Fruit fly (Drosophila melanogaster) whole organism: ENCODE data around the gene PH4alphaEFB.

Experiments
- CG8478 ChIP-seq: fragments of >200 bp; optimal IDR thresholded peaks from 2 replicates; lab custom pipeline; 2018; ENCODE audit warnings: inconsistent platforms
- Dll ChIP-seq: fragments of >200 bp; optimal IDR thresholded peaks from 2 replicates; lab custom pipeline; 2017
- EcR ChIP-seq, 2 experiments: fragments of >200 bp; optimal IDR thresholded peaks; 2 replicates each; lab custom pipeline; 2017; ENCODE audit warnings: missing biosample characterization in 2 of 2, missing genetic modification characterization in 2 of 2, missing genetic modification reagents in 2 of 2
- pan ChIP-seq: fragments of >200 bp; optimal IDR thresholded peaks from 2 replicates; lab custom pipeline; 2017
- psq ChIP-seq: fragments of >200 bp; optimal IDR thresholded peaks from 2 replicates; lab custom pipeline; 2017
- usp ChIP-seq: fragments of >200 bp; optimal IDR thresholded peaks from 2 replicates; lab custom pipeline; 2017; ENCODE audit warnings: missing biosample characterization, missing genetic modification characterization, mixed read lengths

Gene PH4alphaEFB

DNA sequence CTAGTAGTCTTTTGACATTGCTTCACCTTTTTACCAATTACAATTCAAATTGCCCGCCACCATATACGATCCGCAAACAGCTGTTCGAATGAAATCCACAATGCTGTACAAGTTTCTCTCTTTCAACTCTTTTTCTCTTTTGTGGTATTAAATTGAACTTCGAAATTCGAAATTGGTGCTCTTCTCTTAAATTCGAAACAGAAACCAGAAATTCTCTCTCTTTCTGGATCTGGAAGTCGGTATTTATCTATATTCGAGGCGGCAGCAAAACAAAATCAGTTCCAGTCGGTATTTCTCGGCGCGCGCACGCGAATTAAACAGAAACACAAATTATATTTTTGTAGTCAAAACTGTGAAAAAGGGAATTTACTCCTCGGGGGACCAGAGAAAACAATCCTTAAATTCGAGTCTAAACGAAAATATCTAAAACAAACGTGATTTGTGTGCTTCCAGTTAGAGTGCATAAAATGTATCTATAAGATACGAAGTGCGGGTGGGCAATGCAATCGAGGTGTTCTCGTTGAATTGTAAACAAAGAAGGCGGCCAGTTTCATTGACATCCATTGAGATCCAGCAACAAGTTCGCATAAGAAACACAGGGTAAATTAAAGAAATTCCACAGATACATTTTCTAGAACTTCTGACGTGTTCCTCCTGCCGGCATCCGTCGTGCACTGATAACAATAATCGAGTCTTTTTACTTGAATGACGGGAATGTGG is at the start of gene PH4alphaEFB:
TSS of gene PH4alphaEFB (plus strand) at position 276 of the 720 bp plus-strand sequence.
- no peak for TF ChIP-seq EcR (GFP tag; optimal IDR thresholded peaks at IDR 0.05; lab: Kevin White, UChicago)

DNA sequence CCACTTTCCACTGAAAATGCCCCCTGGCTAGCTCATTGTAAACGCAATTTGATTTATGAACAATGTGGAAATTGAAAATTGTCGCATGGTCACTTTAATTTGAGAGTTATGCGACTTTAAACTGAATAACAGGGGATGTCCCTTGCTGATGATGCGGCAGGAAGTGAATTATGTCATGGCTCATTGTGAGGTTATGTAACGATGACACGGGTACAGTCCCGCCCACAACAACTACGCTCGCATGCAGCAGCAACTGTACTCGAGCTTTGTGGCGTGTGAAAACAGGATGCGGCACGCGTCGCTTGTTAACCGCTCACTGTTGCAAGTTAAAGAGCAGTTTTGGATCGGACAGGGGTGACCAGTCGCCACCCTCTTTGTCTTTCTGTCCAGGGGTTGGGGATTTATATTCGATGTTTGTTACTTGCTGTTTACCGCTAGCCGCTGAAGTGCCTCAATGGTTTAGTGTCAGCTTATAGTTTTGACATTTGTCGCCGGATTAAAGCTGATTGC is 49.0 kb upstream of the PH4alphaEFB start:
- no peak for TF ChIP-seq EcR (GFP tag; optimal IDR thresholded peaks at IDR 0.05; lab: Kevin White, UChicago)
- no peak for TF ChIP-seq pan (lab: Kevin White, UChicago)
- TF ChIP-seq Dll, result no peak
- TF ChIP-seq psq (lab: Kevin White, UChicago), result no peak
- no peak for TF ChIP-seq CG8478 (lab: Kevin White, UChicago)
- TF ChIP-seq usp (GFP tag; lab: Kevin White, UChicago), result no peak

DNA sequence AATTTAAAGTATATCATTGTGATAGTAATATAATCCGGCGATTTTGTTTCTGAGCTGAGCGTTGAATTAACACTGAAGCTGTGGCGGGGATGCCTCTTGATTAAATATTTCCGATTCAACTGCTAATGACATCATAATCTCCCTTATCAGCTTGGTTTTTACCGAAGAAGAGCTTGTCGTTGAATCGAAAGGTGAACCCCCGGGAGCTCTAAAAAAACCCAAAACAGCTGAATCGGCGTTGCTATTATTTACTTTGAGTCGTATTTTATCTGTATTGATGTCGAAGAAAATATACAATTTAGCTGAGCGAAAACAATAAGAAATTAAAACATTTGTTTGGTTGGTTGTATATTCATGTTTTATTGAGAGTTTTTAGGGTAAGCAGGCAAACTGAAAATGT is 46.6 kb upstream of the PH4alphaEFB start:
- no peak for TF ChIP-seq psq (lab: Kevin White, UChicago)
- TF ChIP-seq Dll, result no peak
- no peak for TF ChIP-seq EcR (GFP tag; optimal IDR thresholded peaks at IDR 0.05; lab: Kevin White, UChicago)

DNA sequence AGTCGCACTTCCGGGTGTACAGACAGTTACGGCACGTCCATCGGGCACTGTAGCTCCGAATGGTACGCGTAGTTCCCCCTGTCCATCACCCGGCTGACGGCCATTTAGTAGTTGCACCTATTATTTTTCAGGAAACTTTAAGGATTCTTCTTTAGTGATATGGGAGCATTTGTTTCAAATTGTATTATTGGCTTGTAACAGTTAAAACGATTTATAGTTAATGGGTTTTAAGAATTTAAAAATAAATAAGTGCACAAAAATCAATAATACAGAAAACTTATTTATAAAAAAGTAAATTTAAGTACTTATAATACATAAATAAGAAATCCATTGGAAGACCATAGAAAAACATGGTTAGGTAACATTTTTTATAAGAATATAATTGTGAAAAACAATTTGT is 43.0 kb upstream of the PH4alphaEFB start, which contains the start of the genes CG2217 and CG42740:
TSS of gene CG2217 (minus strand) at position 101 of the 400 bp plus-strand sequence.
TSS of gene CG42740 (minus strand) at position 101 of the 400 bp plus-strand sequence.
- TF ChIP-seq Dll, result no peak
- no peak for TF ChIP-seq EcR (GFP tag; optimal IDR thresholded peaks at IDR 0.05; lab: Kevin White, UChicago)
- no peak for TF ChIP-seq CG8478 (lab: Kevin White, UChicago)
- no peak for TF ChIP-seq usp (GFP tag; lab: Kevin White, UChicago)
- no peak for TF ChIP-seq psq (lab: Kevin White, UChicago)
- TF ChIP-seq pan (lab: Kevin White, UChicago), result no peak

DNA sequence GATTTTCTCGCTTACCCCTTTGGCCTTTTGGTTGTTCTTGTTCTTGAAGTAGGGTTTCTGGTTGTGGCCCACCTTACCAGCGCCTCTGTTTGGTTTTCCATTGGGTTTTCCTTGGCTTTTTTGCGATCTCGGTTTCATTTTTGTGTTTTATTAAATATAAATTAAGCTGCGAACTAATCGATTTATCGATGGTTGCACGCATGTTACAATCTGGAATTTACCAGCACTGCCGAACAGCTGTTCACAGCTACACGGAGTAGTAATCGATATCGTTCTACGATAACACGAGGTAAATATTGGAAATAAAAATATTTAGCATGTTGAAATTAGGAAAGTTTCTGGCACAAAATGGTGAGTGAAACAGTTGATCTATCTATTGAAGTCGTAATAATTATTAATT is 42.2 kb upstream of the PH4alphaEFB start, which contains the start of the genes CG15535 and mRpS18C:
TSS of gene CG15535 (minus strand) at position 235 of the 400 bp plus-strand sequence.
TSS of gene mRpS18C (plus strand) at position 280 of the 400 bp plus-strand sequence.
- TF ChIP-seq CG8478 (lab: Kevin White, UChicago) (no peak), pan (lab: Kevin White, UChicago) (no peak), Dll (no peak), usp (GFP tag; lab: Kevin White, UChicago) (no peak), EcR (GFP tag; optimal IDR thresholded peaks at IDR 0.05; lab: Kevin White, UChicago) (no peak), psq (lab: Kevin White, UChicago) (no peak)

DNA sequence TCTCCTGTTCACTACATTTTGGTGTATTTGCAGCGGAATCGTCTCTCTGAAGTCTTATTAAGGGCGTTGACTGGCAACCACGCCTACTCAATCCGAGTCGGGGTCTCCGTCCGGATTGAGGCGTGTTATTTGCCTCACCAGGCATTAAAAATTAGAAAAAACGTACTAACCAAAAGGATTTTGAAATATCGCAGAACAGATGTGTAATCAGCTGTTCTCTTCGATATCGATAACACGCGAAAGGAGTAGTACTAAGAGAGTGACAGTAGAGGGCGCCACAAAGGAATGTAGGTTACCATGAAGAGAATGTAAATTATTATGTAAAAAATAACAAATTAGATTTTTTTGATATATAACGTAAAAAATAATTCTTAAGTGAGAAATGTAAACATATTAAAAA is 40.9 kb upstream of the PH4alphaEFB start, which contains the start of gene CG15536:
TSS of gene CG15536 (minus strand) at position 170 of the 400 bp plus-strand sequence.
- TF ChIP-seq CG8478 (lab: Kevin White, UChicago), result no peak
- no peak for TF ChIP-seq psq (lab: Kevin White, UChicago)
- TF ChIP-seq usp (GFP tag; lab: Kevin White, UChicago), result no peak
- TF ChIP-seq EcR (GFP tag; optimal IDR thresholded peaks at IDR 0.05; lab: Kevin White, UChicago), result no peak
- no peak for TF ChIP-seq Dll
- TF ChIP-seq pan (lab: Kevin White, UChicago), result no peak

DNA sequence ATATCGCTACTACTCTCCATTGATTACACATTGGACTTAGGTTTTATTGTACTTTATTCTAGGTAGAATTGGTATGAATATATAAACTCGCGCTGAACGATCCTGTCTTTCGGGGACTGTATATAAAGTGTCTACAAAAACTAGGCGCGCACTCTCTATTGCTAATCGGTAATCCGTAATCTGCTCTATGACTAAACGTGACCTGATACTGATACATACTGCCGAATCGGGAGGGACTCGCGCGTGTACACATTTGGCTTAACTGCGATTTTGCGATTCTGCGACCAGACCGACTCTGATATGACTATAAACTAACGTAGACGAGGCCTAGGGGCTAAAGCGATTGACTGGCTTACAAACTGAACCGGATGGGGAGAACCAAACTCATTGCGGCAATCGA is 40.2 kb upstream of the PH4alphaEFB start:
- TF ChIP-seq psq (lab: Kevin White, UChicago) (no peak), pan (lab: Kevin White, UChicago) (no peak), usp (GFP tag; lab: Kevin White, UChicago) (no peak), EcR (GFP tag; optimal IDR thresholded peaks at IDR 0.05; lab: Kevin White, UChicago) (no peak), CG8478 (lab: Kevin White, UChicago) (no peak), Dll (no peak)

DNA sequence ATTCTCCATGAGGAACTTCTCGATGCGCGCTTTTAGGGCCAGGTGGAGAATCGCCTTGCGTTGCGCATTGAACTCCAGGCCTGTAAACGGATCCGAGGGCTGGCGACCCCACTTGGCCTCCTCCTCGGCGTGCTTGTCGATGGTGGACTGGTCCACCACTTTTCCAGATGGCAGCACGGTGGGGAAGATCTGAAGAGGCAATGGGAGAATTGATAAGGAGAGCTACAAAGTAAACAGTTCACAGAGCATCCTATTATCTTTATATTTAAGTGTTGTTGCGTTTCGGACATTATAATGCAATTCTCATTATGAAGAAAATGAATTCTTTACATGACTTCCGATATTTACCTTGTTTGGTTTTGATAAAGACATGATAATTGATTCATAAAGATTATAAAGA is 39.2 kb upstream of the PH4alphaEFB start:
- TF ChIP-seq Dll (no peak), EcR (GFP tag; optimal IDR thresholded peaks at IDR 0.05; lab: Kevin White, UChicago) (no peak), usp (GFP tag; lab: Kevin White, UChicago) (no peak), psq (lab: Kevin White, UChicago) (no peak), CG8478 (lab: Kevin White, UChicago) (no peak)

DNA sequence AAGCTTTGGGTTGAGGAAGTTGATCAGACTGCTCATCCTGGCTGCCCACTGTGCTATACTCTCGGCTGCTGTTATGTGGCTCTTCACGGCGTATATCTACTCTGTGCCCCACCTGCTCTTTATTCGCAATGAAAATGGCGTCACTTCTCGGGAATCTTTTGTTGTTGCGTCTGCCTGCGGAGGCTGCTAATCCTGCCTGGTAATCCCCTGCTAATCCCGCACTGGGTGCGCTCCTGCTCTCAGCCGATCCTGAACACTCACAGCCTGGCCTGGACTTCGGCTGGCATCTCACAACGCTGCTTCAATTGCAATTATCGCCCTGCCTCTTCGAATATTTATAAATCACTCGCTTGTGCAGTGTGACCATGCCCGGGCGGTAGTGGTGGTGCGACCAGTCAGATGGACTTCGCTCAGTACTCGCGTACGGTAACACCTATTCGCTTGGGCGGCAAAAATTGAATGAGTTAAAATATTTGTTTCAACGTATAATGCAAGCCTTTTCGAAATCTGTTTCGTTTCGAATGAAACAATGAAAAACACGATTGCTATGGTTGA is 38.0 kb upstream of the PH4alphaEFB start, which contains the start of gene CG2218:
TSS of gene CG2218 (minus strand) at position 472 of the 555 bp plus-strand sequence.
- no peak for TF ChIP-seq Dll
- no peak for TF ChIP-seq psq (lab: Kevin White, UChicago)
- no peak for TF ChIP-seq EcR (GFP tag; optimal IDR thresholded peaks at IDR 0.05; lab: Kevin White, UChicago)
- no peak for TF ChIP-seq CG8478 (lab: Kevin White, UChicago)

DNA sequence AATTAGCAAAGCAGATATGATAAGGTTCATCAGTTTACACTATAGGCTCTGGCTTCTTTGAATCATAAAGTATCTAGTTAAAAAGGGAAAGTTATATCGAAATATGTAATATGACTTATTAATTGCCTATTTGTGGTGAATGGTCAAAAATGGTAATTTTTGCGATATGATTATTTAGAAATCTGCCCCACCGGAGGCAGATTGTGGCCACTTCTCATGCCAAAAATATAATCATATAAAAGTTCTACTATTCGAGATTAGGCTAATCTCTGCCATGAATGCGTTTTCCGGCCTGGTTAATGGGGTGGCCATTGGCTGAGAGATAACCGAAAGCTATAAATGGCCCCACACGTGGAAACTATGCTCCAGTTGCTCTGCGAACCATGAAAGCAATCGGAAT is 37.4 kb upstream of the PH4alphaEFB start, which contains the start of gene CG15533:
TSS of gene CG15533 (plus strand) at position 362 of the 400 bp plus-strand sequence.
- TF ChIP-seq pan (lab: Kevin White, UChicago), result no peak
- TF ChIP-seq CG8478 (lab: Kevin White, UChicago), result no peak
- no peak for TF ChIP-seq psq (lab: Kevin White, UChicago)
- no peak for TF ChIP-seq usp (GFP tag; lab: Kevin White, UChicago)
- no peak for TF ChIP-seq Dll
- TF ChIP-seq EcR (GFP tag; optimal IDR thresholded peaks at IDR 0.05; lab: Kevin White, UChicago), result no peak

DNA sequence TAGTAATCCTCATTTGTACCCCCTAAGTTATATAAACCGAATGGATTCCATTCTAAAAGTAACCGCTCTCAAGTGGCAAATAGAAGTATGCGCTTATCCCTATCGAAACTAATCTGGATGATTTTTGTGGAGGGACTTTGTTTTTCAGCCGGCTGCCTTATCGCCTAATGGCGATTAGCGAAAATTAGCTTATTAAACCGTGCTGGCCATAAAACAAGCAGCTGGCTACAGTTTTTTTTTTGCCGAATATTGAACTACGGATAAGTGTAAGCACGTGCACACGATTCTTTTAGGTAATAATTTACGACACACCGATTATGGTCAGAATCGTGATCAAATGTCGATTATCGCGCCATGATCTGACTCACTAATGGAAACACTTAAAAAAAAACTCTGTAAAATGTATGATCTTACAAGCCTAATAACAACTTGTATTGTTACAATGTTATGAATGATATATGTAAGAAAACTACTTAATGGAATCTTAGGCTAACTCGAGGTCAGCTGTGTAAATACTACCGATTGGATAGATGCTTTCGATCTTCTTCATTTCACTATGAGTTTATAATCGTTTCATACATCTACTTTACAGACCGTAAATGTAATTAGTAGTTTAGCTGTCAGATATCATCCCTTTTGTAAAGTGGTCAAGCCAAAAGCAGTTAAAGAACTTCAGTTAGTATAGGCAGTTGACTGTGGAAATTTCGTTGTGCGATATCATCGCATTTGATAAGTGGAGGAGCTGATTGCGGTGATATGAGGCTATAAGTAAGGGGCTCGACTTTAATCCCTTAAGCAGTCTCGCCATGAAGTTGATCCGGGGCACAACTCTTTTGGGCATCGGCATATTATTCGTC is 34.4 kb upstream of the PH4alphaEFB start, which contains the start of gene CG15534:
TSS of gene CG15534 (plus strand) at position 807 of the 857 bp plus-strand sequence.
- TF ChIP-seq pan (lab: Kevin White, UChicago) (no peak), EcR (GFP tag; optimal IDR thresholded peaks at IDR 0.05; lab: Kevin White, UChicago) (no peak), usp (GFP tag; lab: Kevin White, UChicago) (no peak), CG8478 (lab: Kevin White, UChicago) (no peak), psq (lab: Kevin White, UChicago) (no peak), Dll (no peak)
